Worm (Caenorhabditis elegans): ENCODE data around the gene C49F8.1.
A peak's percentile ranks its signal among the peaks of the same experiment; 100 is the strongest.

The C49F8.1 gene

DNA sequence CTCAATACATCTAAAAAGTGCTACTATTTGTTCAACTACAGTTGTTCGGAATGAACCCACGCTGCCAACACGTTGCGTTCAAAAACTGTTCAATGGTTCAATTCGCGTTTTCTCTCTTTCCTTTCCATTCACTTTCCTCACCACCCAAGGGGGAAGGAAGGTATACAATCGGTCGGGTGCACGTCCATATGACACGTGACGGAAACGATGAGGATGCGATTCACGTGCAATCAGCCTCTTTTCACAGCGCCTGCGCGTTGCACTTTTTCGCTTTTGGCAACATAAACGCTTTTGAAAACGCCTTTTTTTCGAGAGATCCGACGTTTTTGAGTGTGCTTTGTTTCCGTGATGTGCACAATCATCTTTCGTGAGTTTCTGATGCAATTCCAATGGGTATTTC, 6.2 kb downstream of the C49F8.1 start (continued):
- TF ChIP-seq lin-1 (GFP tag; IDR thresholded peaks at IDR 0.05) (peak; percentile 76), ZK337.2 (GFP tag; IDR thresholded peaks at IDR 0.05) (no peak), ceh-20 (GFP tag; IDR thresholded peaks at IDR 0.05) (0 out of 2 replicates have a peak, but pooled peaks have one; percentile 16), fos-1 (tag; optimal IDR thresholded peaks at IDR 0.05) (peak; percentile 31), unc-39 (tag; optimal IDR thresholded peaks at IDR 0.05) (no peak), egl-27 (tag; optimal IDR thresholded peaks at IDR 0.05) (peak; percentile 77), hlh-30 (tag; optimal IDR thresholded peaks at IDR 0.05; ENCODE audit: insufficient read depth) (peak; percentile 98), lim-7 (GFP tag; IDR thresholded peaks at IDR 0.05) (no peak), Y105C5A.15 (GFP tag; IDR thresholded peaks at IDR 0.05) (no peak), ceh-44 (GFP tag; IDR thresholded peaks at IDR 0.05) (no peak), ceh-82 (tag; optimal IDR thresholded peaks at IDR 0.05) (no peak), dve-1 (tag; optimal IDR thresholded peaks at IDR 0.05; ENCODE audit: insufficient read depth) (peak; percentile 89), nhr-76 (tag; optimal IDR thresholded peaks at IDR 0.05) (no peak), hmg-1.1 (GFP tag; IDR thresholded peaks at IDR 0.05) (peak; percentile 49), nhr-102 (tag; optimal IDR thresholded peaks at IDR 0.05) (peak; percentile 83), tra-1 (GFP tag; IDR thresholded peaks at IDR 0.05) (peak; percentile 94), nhr-28 (tag; optimal IDR thresholded peaks at IDR 0.05) (peak; percentile 91), madf-9 (GFP tag; conservative IDR thresholded peaks at IDR 0.05) (0 out of 2 replicates have a peak, but pooled peaks have one; percentile 34), nhr-237 (tag; optimal IDR thresholded peaks at IDR 0.05) (no peak), lin-39 (tag; optimal IDR thresholded peaks at IDR 0.05) (no peak), ceh-32 (tag; optimal IDR thresholded peaks at IDR 0.05; ENCODE audit: poor library complexity) (no peak), zfp-2 (tag; optimal IDR thresholded peaks at IDR 0.05) (no peak), lin-38 (GFP tag; IDR thresholded peaks at IDR 0.05) (no peak), nhr-10 (tag; optimal IDR thresholded peaks at IDR 0.05) (peak; percentile 94), nhr-11 (tag; optimal IDR thresholded peaks at IDR 0.05) (peak; percentile 95), F49E8.2 (tag; optimal IDR thresholded peaks at IDR 0.05; ENCODE audit: borderline replicate concordance) (no peak), ceh-62 (tag; optimal IDR thresholded peaks at IDR 0.05) (no peak), nhr-42 (GFP tag; IDR thresholded peaks at IDR 0.05) (peak; percentile 68; the same call in 1 of the 2 replicates), daf-8 (GFP tag; IDR thresholded peaks at IDR 0.05) (no peak), nhr-48 (tag; optimal IDR thresholded peaks at IDR 0.05) (peak; percentile 98), ztf-11 (tag; optimal IDR thresholded peaks at IDR 0.05) (no peak), nhr-25 (tag; optimal IDR thresholded peaks at IDR 0.05; ENCODE audit: borderline replicate concordance, insufficient read depth) (peak; percentile 80), lin-13 (GFP tag; optimal IDR thresholded peaks at IDR 0.05) (no peak), mdl-1 (tag; optimal IDR thresholded peaks at IDR 0.05) (peak; percentile 77 to 94), zip-2 (tag; optimal IDR thresholded peaks at IDR 0.05) (peak; percentile 19), hif-1 (tag; optimal IDR thresholded peaks at IDR 0.05) (peak; percentile 53 to 96), mxl-3 (GFP tag; optimal IDR thresholded peaks at IDR 0.05) (peak; percentile 100), sdz-12 (GFP tag; optimal IDR thresholded peaks at IDR 0.05) (no peak), lsy-2 (tag; optimal IDR thresholded peaks at IDR 0.05) (peak; percentile 12 to 73), T20F7.1 (GFP tag; optimal IDR thresholded peaks at IDR 0.05) (no peak), mep-1 (tag; optimal IDR thresholded peaks at IDR 0.05) (peak; percentile 75), ZK546.5 (tag; optimal IDR thresholded peaks at IDR 0.05) (no peak), unc-130 (GFP tag; optimal IDR thresholded peaks at IDR 0.05) (no peak), aly-2 (tag; optimal IDR thresholded peaks at IDR 0.05) (no peak), mdt-29 (GFP tag; IDR thresholded peaks at IDR 0.05) (no peak), spr-3 (GFP tag; optimal IDR thresholded peaks at IDR 0.05) (no peak), nhr-111 (GFP tag; optimal IDR thresholded peaks at IDR 0.05) (no peak), ama-1 (optimal IDR thresholded peaks at IDR 0.05) (no peak), mxl-2 (GFP tag; conservative IDR thresholded peaks at IDR 0.05) (peak; percentile 99), dpl-1 (GFP tag; optimal IDR thresholded peaks at IDR 0.05) (peak; percentile 13), nhr-77 (tag; optimal IDR thresholded peaks at IDR 0.05) (peak; percentile 76), daf-19 (GFP tag; conservative IDR thresholded peaks at IDR 0.05) (no peak)

Measured in whole organism, L4 larva.